Fruit fly (Drosophila melanogaster) whole organism, adult: ENCODE measurements around the gene CG10866.

Source experiments
- CG11617 ChIP-seq: fragments of 200-800 bp; sonication (Bioruptor generic); optimal IDR thresholded peaks from 2 replicates; lab custom pipeline; 2017; ENCODE audit warnings: mild to moderate bottlenecking, missing biosample characterization, missing genetic modification reagents, missing genetic modification characterization
- CG12768 ChIP-seq: fragments of 200-800 bp; sonication (Bioruptor generic); optimal IDR thresholded peaks from 2 replicates; lab custom pipeline; 2017; ENCODE audit warnings: missing biosample characterization, missing genetic modification characterization, mild to moderate bottlenecking, moderate library complexity, missing genetic modification reagents
- CG14711 ChIP-seq: fragments of 200-800 bp; sonication (Bioruptor generic); optimal IDR thresholded peaks from 2 replicates; lab custom pipeline; 2018; ENCODE audit warnings: missing biosample characterization, mild to moderate bottlenecking, missing genetic modification characterization, moderate library complexity
- CG1620 ChIP-seq: fragments of 200-800 bp; sonication (Bioruptor generic); optimal IDR thresholded peaks from 2 replicates; lab custom pipeline; 2016; ENCODE audit warnings: missing biosample characterization, missing genetic modification characterization
- CG33017 ChIP-seq: fragments of 200-800 bp; sonication (Bioruptor generic); optimal IDR thresholded peaks from 2 replicates; lab custom pipeline; 2018; ENCODE audit warnings: missing biosample characterization, mild to moderate bottlenecking, missing genetic modification characterization, moderate library complexity
- CG5204 ChIP-seq: fragments of 200-800 bp; sonication (Bioruptor generic); optimal IDR thresholded peaks from 2 replicates; lab custom pipeline; 2016; ENCODE audit warnings: missing biosample characterization, missing genetic modification characterization
- CG7045 ChIP-seq: fragments of 200-800 bp; sonication (Bioruptor generic); optimal IDR thresholded peaks from 2 replicates; lab custom pipeline; 2017; ENCODE audit warnings: missing biosample characterization, mild to moderate bottlenecking, missing genetic modification characterization
- CG7101 ChIP-seq: fragments of 200-800 bp; sonication (Bioruptor generic); optimal IDR thresholded peaks from 2 replicates; lab custom pipeline; 2018; ENCODE audit warnings: missing biosample characterization, mild to moderate bottlenecking, missing genetic modification characterization, moderate library complexity
- Clk ChIP-seq: fragments of 200-800 bp; sonication (Bioruptor generic); optimal IDR thresholded peaks from 2 replicates; lab custom pipeline; 2017; ENCODE audit warnings: missing biosample characterization, missing genetic modification characterization
- Crg-1 ChIP-seq: fragments of 200-800 bp; sonication (Bioruptor generic); optimal IDR thresholded peaks from 2 replicates; lab custom pipeline; 2016; ENCODE audit warnings: missing biosample characterization, missing genetic modification characterization
- Hr96 ChIP-seq: fragments of 200-800 bp; sonication (Bioruptor generic); optimal IDR thresholded peaks from 2 replicates; lab custom pipeline; 2016; ENCODE audit warnings: missing biosample characterization, missing genetic modification characterization
- Mnt ChIP-seq: fragments of 200-800 bp; sonication (Bioruptor generic); optimal IDR thresholded peaks from 2 replicates; lab custom pipeline; 2016; ENCODE audit warnings: missing biosample characterization, mild to moderate bottlenecking, missing genetic modification characterization
- bab1 ChIP-seq: fragments of 200-800 bp; sonication (Bioruptor generic); optimal IDR thresholded peaks from 3 replicates; lab custom pipeline; 2019; ENCODE audit warnings: missing biosample characterization, mild to moderate bottlenecking, missing genetic modification characterization, moderate library complexity
- cic ChIP-seq: fragments of 200-800 bp; sonication (Bioruptor generic); optimal IDR thresholded peaks from 2 replicates; lab custom pipeline; 2017; ENCODE audit warnings: missing biosample characterization, mild to moderate bottlenecking, missing genetic modification characterization, moderate library complexity
- cnc ChIP-seq, 2 experiments: fragments of >200 bp; optimal IDR thresholded peaks; 2 replicates each; lab custom pipeline; 2017
- kay ChIP-seq: fragments of 200-800 bp; sonication (Bioruptor generic); peaks from one replicate; lab custom pipeline; 2016; ENCODE audit warnings: missing biosample characterization, missing genetic modification characterization, borderline replicate concordance
- ovo ChIP-seq: fragments of 200-800 bp; sonication (Bioruptor generic); optimal IDR thresholded peaks from 2 replicates; lab custom pipeline; 2016; ENCODE audit warnings: missing biosample characterization, missing genetic modification characterization
- pad ChIP-seq: fragments of 200-800 bp; sonication (Bioruptor generic); optimal IDR thresholded peaks from 3 replicates; lab custom pipeline; 2017; ENCODE audit warnings: missing biosample characterization, missing genetic modification characterization, mild to moderate bottlenecking, moderate library complexity, missing genetic modification reagents
- tj ChIP-seq: fragments of 200-800 bp; sonication (Bioruptor generic); optimal IDR thresholded peaks from 3 replicates; lab custom pipeline; 2017; ENCODE audit warnings: missing biosample characterization, mild to moderate bottlenecking, missing genetic modification characterization, moderate library complexity
- toe ChIP-seq: fragments of 200-800 bp; sonication (Bioruptor generic); optimal IDR thresholded peaks from 2 replicates; lab custom pipeline; 2016; ENCODE audit warnings: missing biosample characterization, missing genetic modification characterization

CG10866 gene

DNA sequence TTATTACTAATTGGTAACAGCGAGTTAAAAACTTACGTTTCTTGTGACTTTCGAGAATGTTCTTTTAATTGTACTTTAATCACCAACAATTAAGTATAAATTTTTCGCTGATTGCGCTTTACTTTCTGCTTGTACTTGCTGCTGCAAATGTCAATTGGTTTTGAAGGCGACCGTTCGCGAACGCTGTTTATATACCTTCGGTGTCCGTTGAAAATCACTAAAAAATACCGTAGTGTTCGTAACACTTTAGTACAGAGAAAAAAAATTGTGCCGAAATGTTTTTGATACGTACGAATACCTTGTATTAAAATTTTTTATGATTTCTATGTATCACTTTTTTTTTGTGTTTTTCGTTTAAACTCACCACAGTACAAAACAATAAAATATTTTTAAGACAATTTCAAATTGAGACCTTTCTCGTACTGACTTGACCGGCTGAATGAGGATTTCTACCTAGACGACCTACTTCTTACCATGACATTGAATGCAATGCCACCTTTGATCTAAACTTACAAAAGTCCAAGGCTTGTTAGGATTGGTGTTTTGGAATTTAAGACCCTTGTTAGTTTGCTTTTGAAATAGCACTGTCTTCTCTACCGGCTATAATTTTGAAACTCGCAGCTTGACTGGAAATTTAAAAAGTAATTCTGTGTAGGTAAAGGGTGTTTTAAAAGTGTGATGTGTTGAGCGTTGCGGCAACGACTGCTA lies 35.1 kb downstream of the CG10866 start, which contains the start of gene Ubi-p63E:
TSS of gene Ubi-p63E (minus strand) at position 694 of the 708 bp plus-strand sequence.
- peak; percentile 45 for TF ChIP-seq CG12768 (GFP tag; lab: Kevin White, UChicago)
- peak; percentile 32 for TF ChIP-seq pad
- TF ChIP-seq cic (GFP tag; lab: Kevin White, UChicago) = peak; percentile 51
- TF ChIP-seq Clk (GFP tag; lab: Kevin White, UChicago) = peak; percentile 47
- peak; percentile 78 for TF ChIP-seq CG5204 (GFP tag; lab: Kevin White, UChicago)
- peak; percentile 57 for TF ChIP-seq CG14711 (tag; lab: Kevin White, UChicago)
- peak; percentile 46 for TF ChIP-seq Crg-1 (GFP tag; lab: Kevin White, UChicago)
- TF ChIP-seq CG1620 (GFP tag; lab: Kevin White, UChicago) = peak; percentile 54
- TF ChIP-seq Hr96 = peak; percentile 51
- TF ChIP-seq CG7045 = peak; percentile 82
- peak; percentile 68 for TF ChIP-seq ovo
- TF ChIP-seq cnc (optimal IDR thresholded peaks at IDR 0.05; lab: Kevin White, UChicago) = no peak
- peak; percentile 56 for TF ChIP-seq CG7101 (tag; lab: Kevin White, UChicago)
- peak; percentile 80 for TF ChIP-seq kay (GFP tag; lab: Kevin White, UChicago)
- TF ChIP-seq CG33017 (tag; lab: Kevin White, UChicago) = peak; percentile 50
- TF ChIP-seq Mnt (GFP tag; lab: Kevin White, UChicago) = peak; percentile 83
- TF ChIP-seq tj = no peak
- peak; percentile 55 for TF ChIP-seq bab1 (GFP tag; lab: Kevin White, UChicago)
- peak; percentile 86 for TF ChIP-seq toe (GFP tag; lab: Kevin White, UChicago)
- TF ChIP-seq CG11617 (GFP tag; lab: Kevin White, UChicago) = peak; percentile 63

DNA sequence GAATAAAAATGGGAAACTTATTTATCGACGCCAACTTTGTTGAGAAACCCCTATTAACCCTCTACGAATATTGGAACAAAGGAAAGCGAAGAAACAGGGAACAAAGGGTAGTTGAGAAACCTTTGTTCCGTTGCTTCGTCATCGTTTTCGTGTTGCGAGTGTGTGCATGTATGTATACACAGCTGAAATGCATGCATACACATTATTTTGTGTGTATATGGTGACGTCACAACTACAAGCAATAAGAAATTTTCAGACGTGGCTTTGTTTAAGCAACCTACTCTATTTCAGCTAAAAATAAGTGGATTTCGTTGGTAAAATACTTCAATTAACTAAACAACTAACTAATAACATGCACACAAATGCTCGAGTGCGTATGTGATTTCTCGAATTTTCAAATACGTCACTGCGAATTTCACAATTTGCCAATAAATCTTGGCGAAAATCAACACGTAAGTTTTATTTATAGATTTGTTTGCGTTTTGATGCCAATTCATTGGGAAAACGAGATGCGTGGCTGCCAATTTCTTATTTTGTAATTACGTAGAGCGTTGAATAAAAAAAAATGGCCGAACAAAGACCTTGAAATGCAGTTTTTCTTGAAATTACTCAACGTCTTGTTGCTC lies 35.8 kb downstream of the CG10866 start:
- TF ChIP-seq tj (peak; percentile 87), pad (no peak), ovo (no peak), bab1 (GFP tag; lab: Kevin White, UChicago) (no peak), CG14711 (tag; lab: Kevin White, UChicago) (no peak), cnc (optimal IDR thresholded peaks at IDR 0.05; lab: Kevin White, UChicago) (no peak), Clk (GFP tag; lab: Kevin White, UChicago) (peak; percentile 1), CG11617 (GFP tag; lab: Kevin White, UChicago) (no peak), CG5204 (GFP tag; lab: Kevin White, UChicago) (peak; percentile 10), Mnt (GFP tag; lab: Kevin White, UChicago) (peak; percentile 22), kay (GFP tag; lab: Kevin White, UChicago) (peak; percentile 95), CG1620 (GFP tag; lab: Kevin White, UChicago) (no peak), CG7101 (tag; lab: Kevin White, UChicago) (no peak), cic (GFP tag; lab: Kevin White, UChicago) (no peak), Crg-1 (GFP tag; lab: Kevin White, UChicago) (peak; percentile 4), CG7045 (no peak), toe (GFP tag; lab: Kevin White, UChicago) (no peak), CG12768 (GFP tag; lab: Kevin White, UChicago) (peak; percentile 67), CG33017 (tag; lab: Kevin White, UChicago) (no peak), Hr96 (no peak)

DNA sequence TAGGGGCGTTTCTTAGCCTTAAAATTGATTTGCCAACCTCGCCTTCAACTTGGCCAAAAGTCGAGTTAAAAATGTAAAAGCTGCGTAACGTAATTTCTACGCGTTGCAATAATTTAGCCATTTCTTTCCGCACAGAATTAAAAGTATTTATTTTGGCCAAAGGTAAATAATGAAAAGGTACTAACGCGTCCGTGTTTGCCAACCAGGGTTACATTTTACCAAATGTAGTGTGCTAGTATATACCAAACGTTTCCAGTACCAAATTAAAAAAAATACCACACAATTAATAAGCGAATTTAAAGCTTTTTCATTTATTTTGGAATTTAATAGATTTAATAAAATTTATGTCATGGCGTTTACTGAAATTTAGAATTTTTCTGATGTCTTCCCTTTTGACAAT lies 38.8 kb downstream of the CG10866 start, which contains the start of gene Ccz1:
TSS of gene Ccz1 (minus strand) at position 179 of the 400 bp plus-strand sequence.
- peak; percentile 61 for TF ChIP-seq CG11617 (GFP tag; lab: Kevin White, UChicago)
- peak; percentile 58 for TF ChIP-seq CG5204 (GFP tag; lab: Kevin White, UChicago)
- peak; percentile 44 for TF ChIP-seq Mnt (GFP tag; lab: Kevin White, UChicago)
- no peak for TF ChIP-seq Clk (GFP tag; lab: Kevin White, UChicago)
- peak; percentile 84 for TF ChIP-seq kay (GFP tag; lab: Kevin White, UChicago)
- TF ChIP-seq CG12768 (GFP tag; lab: Kevin White, UChicago) = peak; percentile 44
- peak; percentile 47 for TF ChIP-seq CG33017 (tag; lab: Kevin White, UChicago)
- peak; percentile 49 for TF ChIP-seq toe (GFP tag; lab: Kevin White, UChicago)
- no peak for TF ChIP-seq cnc (optimal IDR thresholded peaks at IDR 0.05; lab: Kevin White, UChicago)
- TF ChIP-seq CG7045 = peak; percentile 58
- TF ChIP-seq CG1620 (GFP tag; lab: Kevin White, UChicago) = peak; percentile 82
- peak; percentile 9 for TF ChIP-seq bab1 (GFP tag; lab: Kevin White, UChicago)
- TF ChIP-seq pad = peak; percentile 47
- peak; percentile 91 for TF ChIP-seq Crg-1 (GFP tag; lab: Kevin White, UChicago)
- peak; percentile 84 for TF ChIP-seq ovo
- peak; percentile 73 for TF ChIP-seq CG7101 (tag; lab: Kevin White, UChicago)
- TF ChIP-seq tj = peak; percentile 28
- peak; percentile 48 for TF ChIP-seq cic (GFP tag; lab: Kevin White, UChicago)
- peak; percentile 11 for TF ChIP-seq CG14711 (tag; lab: Kevin White, UChicago)
- TF ChIP-seq Hr96 = peak; percentile 4

DNA sequence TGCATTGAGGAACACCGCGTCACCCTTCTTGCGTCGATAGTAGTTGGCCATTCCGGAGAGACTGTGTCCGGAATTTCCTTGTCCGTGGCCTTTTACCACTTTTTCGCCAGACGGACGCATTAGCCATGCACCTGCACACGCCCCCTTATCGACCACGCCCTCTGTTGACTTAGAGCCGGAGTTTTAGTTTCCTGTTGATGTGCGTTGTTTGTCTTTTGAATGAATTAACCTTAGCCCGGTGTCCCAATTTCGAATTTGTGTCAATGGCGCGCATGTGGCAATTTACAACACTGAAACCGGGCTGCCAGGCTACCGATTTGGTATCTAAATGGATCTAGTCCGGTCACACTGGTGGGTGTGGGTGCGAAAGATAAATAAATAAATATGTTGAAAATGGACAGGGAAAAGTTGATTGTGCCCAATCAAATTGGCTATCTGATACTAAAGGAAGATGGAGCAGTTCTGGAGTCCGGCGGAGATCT lies 41.2 kb downstream of the CG10866 start, which contains the start of the genes Gr63a and Lamtor4:
TSS of gene Gr63a (minus strand) at position 51 of the 482 bp plus-strand sequence.
TSS of gene Lamtor4 (plus strand) at position 348 of the 482 bp plus-strand sequence.
- peak; percentile 39 for TF ChIP-seq Mnt (GFP tag; lab: Kevin White, UChicago)
- TF ChIP-seq CG33017 (tag; lab: Kevin White, UChicago) = no peak
- no peak for TF ChIP-seq toe (GFP tag; lab: Kevin White, UChicago)
- TF ChIP-seq CG14711 (tag; lab: Kevin White, UChicago) = peak; percentile 47
- TF ChIP-seq CG7101 (tag; lab: Kevin White, UChicago) = peak; percentile 24
- TF ChIP-seq Hr96 = no peak
- TF ChIP-seq Crg-1 (GFP tag; lab: Kevin White, UChicago) = peak; percentile 73
- TF ChIP-seq CG1620 (GFP tag; lab: Kevin White, UChicago) = peak; percentile 37
- TF ChIP-seq CG11617 (GFP tag; lab: Kevin White, UChicago) = peak; percentile 3
- no peak for TF ChIP-seq ovo
- no peak for TF ChIP-seq kay (GFP tag; lab: Kevin White, UChicago)
- TF ChIP-seq pad = peak; percentile 33
- TF ChIP-seq cnc (optimal IDR thresholded peaks at IDR 0.05; lab: Kevin White, UChicago) = no peak
- TF ChIP-seq bab1 (GFP tag; lab: Kevin White, UChicago) = peak; percentile 19
- TF ChIP-seq CG12768 (GFP tag; lab: Kevin White, UChicago) = peak; percentile 37
- no peak for TF ChIP-seq Clk (GFP tag; lab: Kevin White, UChicago)
- TF ChIP-seq tj = no peak
- TF ChIP-seq cic (GFP tag; lab: Kevin White, UChicago) = peak; percentile 37
- TF ChIP-seq CG7045 = peak; percentile 6
- TF ChIP-seq CG5204 (GFP tag; lab: Kevin White, UChicago) = no peak
